Worm (Caenorhabditis elegans) whole organism, late embryonic: ENCODE results near the gene nspe-1.

Experiments used
- T23F11.4 ChIP-seq: fragments of 200-800 bp; sonication (Bioruptor generic); optimal IDR thresholded peaks from 2 replicates; lab custom pipeline; 2018; ENCODE audit warnings: mild to moderate bottlenecking, missing genetic modification characterization, missing compliant biosample characterization
- ceh-31 ChIP-seq: sonication (generic microtip); optimal IDR thresholded peaks from 2 replicates; lab custom pipeline; 2016; ENCODE audit warnings: missing genetic modification characterization, missing compliant biosample characterization
- ceh-9 ChIP-seq: sonication (generic microtip); optimal IDR thresholded peaks from 2 replicates; lab custom pipeline; 2016; ENCODE audit warnings: mild to moderate bottlenecking, missing genetic modification characterization, inconsistent platforms, missing compliant biosample characterization
- dmd-4 ChIP-seq: sonication (generic microtip); optimal IDR thresholded peaks from 2 replicates; lab custom pipeline; 2016; ENCODE audit warnings: borderline replicate concordance, missing genetic modification characterization, missing compliant biosample characterization
- fkh-10 ChIP-seq: fragments of 150-350 bp; optimal IDR thresholded peaks from 2 replicates; lab custom pipeline; 2014; ENCODE audit warnings: missing biosample characterization, missing genetic modification reagents, missing genetic modification characterization
- nhr-11 ChIP-seq: fragments of 150-350 bp; optimal IDR thresholded peaks from 2 replicates; lab custom pipeline; 2014; ENCODE audit warnings: missing biosample characterization, missing genetic modification characterization
- ref-2 ChIP-seq: sonication (generic microtip); optimal IDR thresholded peaks from 2 replicates; lab custom pipeline; 2016; ENCODE audit warnings: missing genetic modification characterization, missing compliant biosample characterization
- rnt-1 ChIP-seq: sonication (generic microtip); optimal IDR thresholded peaks from 2 replicates; lab custom pipeline; 2016; ENCODE audit warnings: missing genetic modification characterization, missing compliant biosample characterization
- ztf-16 ChIP-seq: sonication (generic microtip); optimal IDR thresholded peaks from 2 replicates; lab custom pipeline; 2017; ENCODE audit warnings: missing genetic modification characterization, missing compliant biosample characterization

- TF ChIP-seq ceh-31 (tag; lab: Kevin White, UChicago) (peak; percentile 68), rnt-1 (tag; lab: Kevin White, UChicago) (no peak), nhr-11 (tag; lab: Kevin White, UChicago) (no peak), fkh-10 (GFP tag; lab: Kevin White, UChicago) (no peak), ceh-9 (tag; lab: Kevin White, UChicago) (no peak), ref-2 (tag; lab: Kevin White, UChicago) (no peak), ztf-16 (tag; lab: Kevin White, UChicago) (no peak), dmd-4 (tag; lab: Kevin White, UChicago) (no peak), T23F11.4 (no peak)
Observed at ce11 chrII:12603667-12604621, 16.7 kb downstream of the nspe-1 start, which contains the start of the genes ceh-100 and lips-15.
